Worm (Caenorhabditis elegans) whole organism, young adult: ENCODE measurements around the gene gmap-1.

Experiments
- B0019.2 ChIP-seq: fragments of 200-800 bp; sonication (Bioruptor generic); conservative IDR thresholded peaks from 2 replicates; pipeline ENCODE4 v1.3.6; 2022; ENCODE audit warnings: missing genetic modification reagents, missing genetic modification characterization, missing compliant biosample characterization
- C17E4.6 ChIP-seq: fragments of 200-800 bp; sonication (Bioruptor generic); IDR thresholded peaks from 2 replicates; pipeline ENCODE4 v1.3.6; 2022; ENCODE audit warnings: missing genetic modification reagents, missing genetic modification characterization, missing compliant biosample characterization
- D2030.7 ChIP-seq: fragments of 200-800 bp; sonication (Bioruptor generic); IDR thresholded peaks from 2 replicates; pipeline ENCODE4 v1.3.6; 2022; ENCODE audit warnings: missing genetic modification reagents, missing genetic modification characterization, missing compliant biosample characterization
- F49E8.2 ChIP-seq: sonication (generic microtip); optimal IDR thresholded peaks from 3 replicates; lab custom pipeline; 2017; ENCODE audit warnings: missing genetic modification characterization, mild to moderate bottlenecking, missing compliant biosample characterization, antibody characterized with exemption, moderate library complexity; ENCODE audit not compliant: insufficient read depth
- F52B5.7 ChIP-seq: sonication (generic microtip); optimal IDR thresholded peaks from 2 replicates; lab custom pipeline; 2016; ENCODE audit warnings: mild to moderate bottlenecking, missing genetic modification characterization, missing compliant biosample characterization
- F57C9.4 ChIP-seq: sonication (generic microtip); optimal IDR thresholded peaks from 2 replicates; lab custom pipeline; 2017; ENCODE audit warnings: mild to moderate bottlenecking, missing genetic modification characterization, missing compliant biosample characterization
- K11D2.4 ChIP-seq: fragments of 200-800 bp; sonication (Bioruptor generic); IDR thresholded peaks from 2 replicates; pipeline ENCODE4 v1.3.6; 2022; ENCODE audit warnings: missing genetic modification reagents, missing genetic modification characterization, missing compliant biosample characterization
- Y95B8A.8 ChIP-seq: fragments of 200-800 bp; sonication (Bioruptor generic); IDR thresholded peaks from 2 replicates; pipeline ENCODE4 v1.3.6; 2022; ENCODE audit warnings: missing genetic modification reagents, missing genetic modification characterization, missing compliant biosample characterization
- akir-1 ChIP-seq: fragments of 200-800 bp; sonication (Bioruptor generic); optimal IDR thresholded peaks from 2 replicates; lab custom pipeline; 2018; ENCODE audit warnings: mild to moderate bottlenecking, missing genetic modification characterization, moderate library complexity, missing compliant biosample characterization
- aptf-3 ChIP-seq: fragments of 200-800 bp; sonication (Bioruptor generic); IDR thresholded peaks from 2 replicates; pipeline ENCODE4 v1.3.6; 2022; ENCODE audit warnings: missing genetic modification characterization, missing compliant biosample characterization
- atf-7 ChIP-seq: sonication (generic microtip); optimal IDR thresholded peaks from 2 replicates; lab custom pipeline; 2017; ENCODE audit warnings: mild to moderate bottlenecking, missing genetic modification characterization, missing compliant biosample characterization
- athp-1 ChIP-seq: sonication (generic microtip); optimal IDR thresholded peaks from 2 replicates; lab custom pipeline; 2017; ENCODE audit warnings: mild to moderate bottlenecking, missing genetic modification characterization, missing compliant biosample characterization
- bed-2 ChIP-seq: fragments of 200-800 bp; sonication (Bioruptor generic); IDR thresholded peaks from 2 replicates; pipeline ENCODE4 v1.3.6; 2022; ENCODE audit warnings: missing genetic modification reagents, missing genetic modification characterization, missing compliant biosample characterization
- ccch-3 ChIP-seq: fragments of 200-800 bp; sonication (Bioruptor generic); optimal IDR thresholded peaks from 2 replicates; lab custom pipeline; 2018; ENCODE audit warnings: mild to moderate bottlenecking, missing genetic modification characterization, missing compliant biosample characterization
- cebp-1 ChIP-seq, 2 experiments: fragments of 200-800 bp in 1 of 2; sonication (Bioruptor generic) in 1 of 2; sonication (generic microtip) in 1 of 2; IDR thresholded peaks in 1 of 2; optimal IDR thresholded peaks in 1 of 2; 2 replicates each; pipeline versions ENCODE4 v1.3.6 to Lab custom; 2017 to 2022; ENCODE audit warnings: missing compliant biosample characterization in 2 of 2, missing genetic modification characterization in 2 of 2, mild to moderate bottlenecking in 1 of 2, missing genetic modification reagents in 1 of 2, moderate library complexity in 1 of 2
- ceh-40 ChIP-seq: fragments of 200-800 bp; sonication (Bioruptor generic); IDR thresholded peaks from 2 replicates; pipeline ENCODE4 v1.3.6; 2022; ENCODE audit warnings: missing genetic modification characterization, missing compliant biosample characterization
- ceh-58 ChIP-seq: fragments of 200-800 bp; sonication (Bioruptor generic); IDR thresholded peaks from 2 replicates; pipeline ENCODE4 v1.3.6; 2022; ENCODE audit warnings: missing genetic modification characterization, missing compliant biosample characterization
- chd-7 ChIP-seq: sonication (generic microtip); optimal IDR thresholded peaks from 2 replicates; lab custom pipeline; 2016; ENCODE audit warnings: mild to moderate bottlenecking, missing genetic modification characterization, moderate library complexity, missing compliant biosample characterization
- dpff-1 ChIP-seq: sonication (generic microtip); optimal IDR thresholded peaks from 2 replicates; lab custom pipeline; 2017; ENCODE audit warnings: mild to moderate bottlenecking, missing genetic modification characterization, missing compliant biosample characterization
- egl-44 ChIP-seq: fragments of 200-800 bp; sonication (Bioruptor generic); IDR thresholded peaks from 2 replicates; pipeline ENCODE4 v1.3.6; 2022; ENCODE audit warnings: missing genetic modification reagents, missing genetic modification characterization, missing compliant biosample characterization
- egrh-3 ChIP-seq: fragments of 200-800 bp; sonication (Bioruptor generic); IDR thresholded peaks from 2 replicates; pipeline ENCODE4 v1.3.6; 2022; ENCODE audit warnings: missing genetic modification reagents, missing genetic modification characterization, missing compliant biosample characterization
- ekl-4 ChIP-seq: fragments of 200-800 bp; sonication (Bioruptor generic); IDR thresholded peaks from 2 replicates; pipeline ENCODE4 v1.3.6; 2022; ENCODE audit warnings: missing genetic modification reagents, missing genetic modification characterization, missing compliant biosample characterization
- hlh-26 ChIP-seq: fragments of 200-800 bp; sonication (Bioruptor generic); conservative IDR thresholded peaks from 2 replicates; pipeline ENCODE4 v1.3.6; 2022; ENCODE audit warnings: missing genetic modification reagents, missing genetic modification characterization, missing compliant biosample characterization
- hsf-1 ChIP-seq: fragments of 200-800 bp; sonication (Bioruptor generic); IDR thresholded peaks from 2 replicates; pipeline ENCODE4 v1.3.6; 2022; ENCODE audit warnings: missing genetic modification reagents, missing genetic modification characterization, missing compliant biosample characterization
- let-607 ChIP-seq, 2 experiments: fragments of 200-800 bp in 1 of 2; sonication (Bioruptor generic) in 1 of 2; sonication (generic microtip) in 1 of 2; optimal IDR thresholded peaks; 2 replicates each; lab custom pipeline; 2016 to 2018; ENCODE audit warnings: mild to moderate bottlenecking in 2 of 2, missing compliant biosample characterization in 2 of 2, missing genetic modification characterization in 2 of 2, moderate library complexity in 2 of 2, missing genotype in 1 of 2
- lin-26 ChIP-seq: fragments of 200-800 bp; sonication (Bioruptor generic); IDR thresholded peaks from 2 replicates; pipeline ENCODE4 v1.3.6; 2022; ENCODE audit warnings: missing genetic modification reagents, missing genetic modification characterization, missing compliant biosample characterization
- lin-54 ChIP-seq: fragments of 200-800 bp; sonication (Bioruptor generic); optimal IDR thresholded peaks from 2 replicates; lab custom pipeline; 2018; ENCODE audit warnings: mild to moderate bottlenecking, missing genetic modification characterization, missing compliant biosample characterization
- lsl-1 ChIP-seq: fragments of 200-800 bp; sonication (Bioruptor generic); optimal IDR thresholded peaks from 2 replicates; lab custom pipeline; 2018; ENCODE audit warnings: mild to moderate bottlenecking, missing genetic modification characterization, moderate library complexity, missing compliant biosample characterization
- madf-6 ChIP-seq: fragments of 200-800 bp; sonication (Bioruptor generic); IDR thresholded peaks from 2 replicates; pipeline ENCODE4 v1.3.6; 2022; ENCODE audit warnings: missing genetic modification reagents, missing genetic modification characterization, missing compliant biosample characterization
- mcd-1 ChIP-seq: fragments of 200-800 bp; sonication (Bioruptor generic); IDR thresholded peaks from 2 replicates; pipeline ENCODE4 v1.3.6; 2022; ENCODE audit warnings: missing genetic modification reagents, missing genetic modification characterization, missing compliant biosample characterization
- mel-28 ChIP-seq: sonication (generic microtip); optimal IDR thresholded peaks from 2 replicates; lab custom pipeline; 2016; ENCODE audit warnings: borderline replicate concordance, mild to moderate bottlenecking, missing genetic modification characterization, missing compliant biosample characterization
- nfya-1 ChIP-seq: sonication (generic microtip); optimal IDR thresholded peaks from 2 replicates; lab custom pipeline; 2017; ENCODE audit warnings: antibody characterized with exemption, missing compliant biosample characterization, missing genetic modification characterization, borderline replicate concordance; ENCODE audit not compliant: insufficient read depth
- nfyb-1 ChIP-seq: fragments of 200-800 bp; sonication (Bioruptor generic); IDR thresholded peaks from 2 replicates; pipeline ENCODE4 v1.3.6; 2022; ENCODE audit warnings: missing genetic modification reagents, missing genetic modification characterization, missing compliant biosample characterization
- nhr-179 ChIP-seq: sonication (generic microtip); optimal IDR thresholded peaks from 2 replicates; lab custom pipeline; 2016; ENCODE audit warnings: mild to moderate bottlenecking, missing genetic modification characterization, missing compliant biosample characterization
- nhr-80 ChIP-seq: sonication (generic microtip); optimal IDR thresholded peaks from 2 replicates; lab custom pipeline; 2016; ENCODE audit warnings: missing genetic modification characterization, missing compliant biosample characterization
- pbrm-1 ChIP-seq: fragments of 200-800 bp; sonication (Bioruptor generic); IDR thresholded peaks from 2 replicates; pipeline ENCODE4 v1.3.6; 2022; ENCODE audit warnings: missing genetic modification reagents, missing genetic modification characterization, missing compliant biosample characterization
- repo-1 ChIP-seq: sonication (generic microtip); optimal IDR thresholded peaks from 2 replicates; lab custom pipeline; 2017; ENCODE audit warnings: mild to moderate bottlenecking, missing genetic modification characterization, missing compliant biosample characterization
- rpc-1 ChIP-seq, 2 experiments: fragments of 150-350 bp in 1 of 2; sonication (generic microtip) in 1 of 2; optimal IDR thresholded peaks; 2 replicates each; lab custom pipeline; 2014 to 2018; ENCODE audit warnings: missing biosample characterization in 1 of 2, missing genetic modification characterization in 1 of 2, missing genetic modification reagents in 1 of 2, missing genotype in 1 of 2
- sdz-38 ChIP-seq: sonication (generic microtip); optimal IDR thresholded peaks from 2 replicates; lab custom pipeline; 2016; ENCODE audit warnings: missing genotype, missing genetic modification characterization, missing compliant biosample characterization
- snpc-1.1 ChIP-seq: sonication (generic microtip); optimal IDR thresholded peaks from 2 replicates; lab custom pipeline; 2017; ENCODE audit warnings: missing genetic modification characterization, mild to moderate bottlenecking, missing compliant biosample characterization, antibody characterized with exemption, moderate library complexity, missing genotype, missing genetic modification reagents; ENCODE audit not compliant: insufficient read depth
- tbx-9 ChIP-seq: sonication (generic microtip); optimal IDR thresholded peaks from 2 replicates; lab custom pipeline; 2016; ENCODE audit warnings: borderline replicate concordance, missing genetic modification characterization, inconsistent platforms, missing compliant biosample characterization
- tlf-1 ChIP-seq: fragments of 200-800 bp; sonication (Bioruptor generic); optimal IDR thresholded peaks from 2 replicates; lab custom pipeline; 2018; ENCODE audit warnings: mild to moderate bottlenecking, missing genetic modification characterization, missing compliant biosample characterization
- unc-130 ChIP-seq: sonication (generic microtip); optimal IDR thresholded peaks from 2 replicates; lab custom pipeline; 2016; ENCODE audit warnings: missing genetic modification reagents, missing genetic modification characterization, missing compliant biosample characterization
- zim-3 ChIP-seq: sonication (generic microtip); optimal IDR thresholded peaks from 2 replicates; lab custom pipeline; 2017; ENCODE audit warnings: mild to moderate bottlenecking, missing genetic modification characterization, moderate library complexity, missing compliant biosample characterization
- ztf-26 ChIP-seq: sonication (generic microtip); optimal IDR thresholded peaks from 2 replicates; lab custom pipeline; 2017; ENCODE audit warnings: missing genetic modification characterization, missing compliant biosample characterization
- ztf-3 ChIP-seq: fragments of 200-800 bp; sonication (Bioruptor generic); optimal IDR thresholded peaks from 2 replicates; lab custom pipeline; 2018; ENCODE audit warnings: mild to moderate bottlenecking, missing genetic modification characterization, missing compliant biosample characterization

gmap-1 gene

DNA sequence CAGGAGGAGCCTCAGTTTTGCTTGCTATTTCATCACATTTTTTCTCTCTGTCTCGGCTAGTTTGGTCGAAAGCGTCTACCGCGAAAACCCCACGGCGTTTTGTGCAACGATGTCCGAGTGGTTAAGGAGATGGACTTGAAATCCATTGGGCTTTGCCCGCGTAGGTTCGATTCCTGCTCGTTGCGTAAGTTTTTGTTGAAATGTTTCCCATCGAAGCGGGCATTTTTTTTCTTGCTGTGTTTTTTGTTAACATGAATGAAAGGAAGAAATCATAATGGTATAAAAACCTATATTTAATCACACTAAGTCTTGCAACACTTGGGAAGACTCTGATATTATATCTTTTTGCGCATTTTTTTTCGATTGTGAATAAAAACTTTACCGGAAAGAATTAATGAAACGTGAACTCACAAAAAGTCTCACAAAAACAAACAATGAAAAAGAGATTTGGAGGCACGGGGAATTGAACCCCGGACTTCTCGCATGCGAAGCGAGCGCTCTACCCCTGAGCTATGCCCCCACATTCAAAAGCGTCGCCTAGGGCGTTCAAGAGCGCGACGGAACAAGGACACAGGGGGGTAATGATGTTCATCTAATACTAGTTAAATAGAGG lies 44.8 kb downstream of the gmap-1 start (continued):
- TF ChIP-seq ccch-3 = no peak
- TF ChIP-seq unc-130 (GFP tag; lab: Kevin White, UChicago) = peak; percentile 15
- TF ChIP-seq hlh-26 (GFP tag; lab: Robert Waterston, UW) = no peak
- TF ChIP-seq K11D2.4 = peak; percentile 49
- TF ChIP-seq chd-7 (tag; lab: Kevin White, UChicago) = peak; percentile 38
- TF ChIP-seq bed-2 (GFP tag; lab: Robert Waterston, UW) = no peak
- no peak for TF ChIP-seq hsf-1 (GFP tag; lab: Robert Waterston, UW)
- TF ChIP-seq lin-54 (GFP tag; lab: Kevin White, UChicago) = no peak
- no peak for TF ChIP-seq egrh-3
- TF ChIP-seq nhr-179 (tag; lab: Kevin White, UChicago) = no peak
- no peak for TF ChIP-seq tlf-1
- peak; percentile 47 for TF ChIP-seq nhr-80 (tag; lab: Kevin White, UChicago)
- TF ChIP-seq lsl-1 (GFP tag; lab: Kevin White, UChicago) = no peak
- TF ChIP-seq ceh-40 (GFP tag; lab: Robert Waterston, UW) = 0 out of 2 replicates have a peak, but pooled peaks have one; percentile 29
- no peak for TF ChIP-seq tbx-9
- TF ChIP-seq C17E4.6 (GFP tag; lab: Robert Waterston, UW) = 0 out of 2 replicates have a peak, but pooled peaks have one; percentile 21
- TF ChIP-seq snpc-1.1 (tag; lab: Kevin White, UChicago) = no peak
- peak; percentile 33 for TF ChIP-seq athp-1 (tag; lab: Kevin White, UChicago)
- TF ChIP-seq aptf-3 (GFP tag; lab: Robert Waterston, UW) = 0 out of 2 replicates have a peak, but pooled peaks have one; percentile 62
- TF ChIP-seq rpc-1 (optimal IDR thresholded peaks at IDR 0.05; lab: Kevin White, UChicago) = peak; percentile 77
- peak; percentile 87 for TF ChIP-seq rpc-1 (tag; optimal IDR thresholded peaks at IDR 0.05; lab: Kevin White, UChicago)
- peak; percentile 57 for TF ChIP-seq ztf-26 (tag; lab: Kevin White, UChicago)
- TF ChIP-seq akir-1 (GFP tag; lab: Kevin White, UChicago) = no peak
- peak; percentile 54 for TF ChIP-seq ztf-3 (GFP tag; lab: Kevin White, UChicago)
- TF ChIP-seq F57C9.4 (tag; lab: Kevin White, UChicago) = no peak
- TF ChIP-seq pbrm-1 (GFP tag; lab: Robert Waterston, UW) = peak; percentile 73
- TF ChIP-seq egl-44 (GFP tag; lab: Robert Waterston, UW) = peak; percentile 50; the same call in 1 of the 2 replicates
- TF ChIP-seq atf-7 (tag; lab: Kevin White, UChicago) = peak; percentile 9
- TF ChIP-seq ceh-58 = no peak
- TF ChIP-seq cebp-1 (GFP tag; IDR thresholded peaks at IDR 0.05; lab: Robert Waterston, UW) = peak; percentile 81
- peak; percentile 96 for TF ChIP-seq cebp-1 (tag; optimal IDR thresholded peaks at IDR 0.05; lab: Kevin White, UChicago)
- peak; percentile 13; the same call in 1 of the 2 replicates for TF ChIP-seq ekl-4
- no peak; the same call in 1 of the 2 replicates for TF ChIP-seq mcd-1 (GFP tag; lab: Robert Waterston, UW)
- TF ChIP-seq repo-1 (tag; lab: Kevin White, UChicago) = peak; percentile 53
- peak; percentile 36 for TF ChIP-seq mel-28
- no peak for TF ChIP-seq madf-6 (GFP tag; lab: Robert Waterston, UW)
- peak; percentile 81 for TF ChIP-seq dpff-1
- peak; percentile 14 for TF ChIP-seq zim-3 (tag; lab: Kevin White, UChicago)
- no peak for TF ChIP-seq sdz-38 (tag; lab: Kevin White, UChicago)
- no peak for TF ChIP-seq F52B5.7 (tag; lab: Kevin White, UChicago)
- TF ChIP-seq Y95B8A.8 = no peak
- TF ChIP-seq let-607 (tag; optimal IDR thresholded peaks at IDR 0.05; lab: Kevin White, UChicago) = peak; percentile 29 to 75
- no peak; the same call in none of the 2 replicates for TF ChIP-seq D2030.7 (GFP tag; lab: Robert Waterston, UW)
- no peak for TF ChIP-seq nfya-1 (tag; lab: Kevin White, UChicago)
- no peak for TF ChIP-seq F49E8.2
- TF ChIP-seq nfyb-1 (GFP tag; lab: Robert Waterston, UW) = peak; percentile 74
- no peak for TF ChIP-seq B0019.2 (GFP tag; lab: Robert Waterston, UW)
- TF ChIP-seq lin-26 (GFP tag; lab: Robert Waterston, UW) = peak; percentile 81
